Worm (Caenorhabditis elegans) whole organism, mixed stage, embryonic: ENCODE measurements around the gene C28C12.1.

Experiments used
- M03D4.4 ChIP-seq: sonication (generic microtip); optimal IDR thresholded peaks from 2 replicates; lab custom pipeline; 2017; ENCODE audit warnings: mild to moderate bottlenecking, missing genetic modification characterization, missing compliant biosample characterization
- bed-3 ChIP-seq: fragments of 200-800 bp; sonication (Bioruptor generic); optimal IDR thresholded peaks from 3 replicates; lab custom pipeline; 2018; ENCODE audit warnings: mild to moderate bottlenecking, missing genetic modification characterization, moderate library complexity, missing compliant biosample characterization
- blmp-1 ChIP-seq: fragments of 150-350 bp; optimal IDR thresholded peaks from 2 replicates; lab custom pipeline; 2014; ENCODE audit warnings: missing biosample characterization, missing genetic modification characterization
- ceh-43 ChIP-seq: fragments of 200-800 bp; sonication (Bioruptor generic); optimal IDR thresholded peaks from 2 replicates; lab custom pipeline; 2018; ENCODE audit warnings: mild to moderate bottlenecking, missing genetic modification characterization, moderate library complexity, missing compliant biosample characterization
- ceh-83 ChIP-seq: fragments of 200-800 bp; sonication (Bioruptor generic); optimal IDR thresholded peaks from 2 replicates; lab custom pipeline; 2018; ENCODE audit warnings: mild to moderate bottlenecking, missing genetic modification characterization, missing compliant biosample characterization
- ces-1 ChIP-seq: fragments of 150-350 bp; optimal IDR thresholded peaks from 2 replicates; lab custom pipeline; 2014; ENCODE audit warnings: missing biosample characterization, missing genetic modification reagents, missing genetic modification characterization
- cnd-1 ChIP-seq: fragments of 200-800 bp; sonication (Bioruptor generic); optimal IDR thresholded peaks from 2 replicates; lab custom pipeline; 2018; ENCODE audit warnings: mild to moderate bottlenecking, missing genetic modification characterization, missing compliant biosample characterization
- drap-1 ChIP-seq: fragments of 200-800 bp; sonication (Bioruptor generic); optimal IDR thresholded peaks from 3 replicates; lab custom pipeline; 2018; ENCODE audit warnings: mild to moderate bottlenecking, missing genetic modification characterization, missing compliant biosample characterization
- elt-1 ChIP-seq: sonication (generic microtip); optimal IDR thresholded peaks from 2 replicates; lab custom pipeline; 2017; ENCODE audit warnings: missing genetic modification characterization, mild to moderate bottlenecking, missing compliant biosample characterization, antibody characterized with exemption, moderate library complexity, borderline replicate concordance; ENCODE audit not compliant: insufficient read depth
- elt-3 ChIP-seq: fragments of 150-350 bp; optimal IDR thresholded peaks from 2 replicates; lab custom pipeline; 2014; ENCODE audit warnings: missing biosample characterization, missing genetic modification characterization
- flh-1 ChIP-seq: fragments of 200-800 bp; sonication (Bioruptor generic); optimal IDR thresholded peaks from 2 replicates; lab custom pipeline; 2018; ENCODE audit warnings: mild to moderate bottlenecking, missing genetic modification characterization, moderate library complexity, missing compliant biosample characterization
- ham-2 ChIP-seq: fragments of 200-800 bp; sonication (Bioruptor generic); optimal IDR thresholded peaks from 2 replicates; lab custom pipeline; 2018; ENCODE audit warnings: mild to moderate bottlenecking, missing genetic modification characterization, missing compliant biosample characterization
- hlh-1 ChIP-seq: fragments of 150-350 bp; optimal IDR thresholded peaks from 2 replicates; lab custom pipeline; 2014; ENCODE audit warnings: missing biosample characterization, missing genetic modification reagents, missing genetic modification characterization
- lin-13 ChIP-seq: fragments of 150-350 bp; optimal IDR thresholded peaks from 2 replicates; lab custom pipeline; 2014; ENCODE audit warnings: missing biosample characterization, missing genetic modification characterization
- lin-32 ChIP-seq: fragments of 200-800 bp; sonication (Bioruptor generic); optimal IDR thresholded peaks from 2 replicates; lab custom pipeline; 2018; ENCODE audit warnings: mild to moderate bottlenecking, missing genetic modification characterization, missing compliant biosample characterization
- mab-5 ChIP-seq: fragments of 150-350 bp; optimal IDR thresholded peaks from 2 replicates; lab custom pipeline; 2014; ENCODE audit warnings: missing biosample characterization, missing genetic modification characterization
- mep-1 ChIP-seq: fragments of 150-350 bp; optimal IDR thresholded peaks from 2 replicates; lab custom pipeline; 2017; ENCODE audit warnings: missing biosample characterization, missing genetic modification reagents, missing genetic modification characterization, inconsistent platforms
- mls-2 ChIP-seq: sonication (generic microtip); optimal IDR thresholded peaks from 2 replicates; lab custom pipeline; 2016; ENCODE audit warnings: mild to moderate bottlenecking, missing genetic modification characterization, moderate library complexity, missing compliant biosample characterization
- nhr-12 ChIP-seq: fragments of 150-350 bp; optimal IDR thresholded peaks from 2 replicates; lab custom pipeline; 2014; ENCODE audit warnings: missing biosample characterization, missing genetic modification characterization
- nhr-2 ChIP-seq: fragments of 150-350 bp; optimal IDR thresholded peaks from 2 replicates; lab custom pipeline; 2014; ENCODE audit warnings: missing biosample characterization, missing genetic modification characterization
- nhr-28 ChIP-seq: fragments of 150-350 bp; optimal IDR thresholded peaks from 2 replicates; lab custom pipeline; 2014; ENCODE audit warnings: missing biosample characterization, missing genetic modification characterization
- nhr-76 ChIP-seq: sonication (generic microtip); optimal IDR thresholded peaks from 2 replicates; lab custom pipeline; 2017; ENCODE audit warnings: missing biosample characterization, missing genetic modification characterization
- pha-4 ChIP-seq: fragments of 150-350 bp; optimal IDR thresholded peaks from 2 replicates; lab custom pipeline; 2018; ENCODE audit warnings: missing biosample characterization, missing genetic modification reagents, missing genetic modification characterization
- sem-2 ChIP-seq: fragments of 200-800 bp; sonication (Bioruptor generic); optimal IDR thresholded peaks from 2 replicates; lab custom pipeline; 2018; ENCODE audit warnings: mild to moderate bottlenecking, missing genetic modification characterization, missing compliant biosample characterization
- snpc-4 ChIP-seq: fragments of 150-350 bp; optimal IDR thresholded peaks from 2 replicates; lab custom pipeline; 2014; ENCODE audit warnings: missing biosample characterization, missing genetic modification characterization
- sptf-1 ChIP-seq: sonication (generic microtip); optimal IDR thresholded peaks from 2 replicates; lab custom pipeline; 2017; ENCODE audit warnings: mild to moderate bottlenecking, missing genetic modification characterization, moderate library complexity, missing compliant biosample characterization
- unc-120 ChIP-seq: sonication (generic microtip); optimal IDR thresholded peaks from 2 replicates; lab custom pipeline; 2017; ENCODE audit warnings: missing genetic modification characterization, missing compliant biosample characterization; ENCODE audit not compliant: poor library complexity, severe bottlenecking
- unc-62 ChIP-seq: fragments of 150-350 bp; optimal IDR thresholded peaks from 2 replicates; lab custom pipeline; 2014; ENCODE audit warnings: missing biosample characterization, missing genetic modification reagents, missing genetic modification characterization
- zip-8 ChIP-seq: fragments of 150-350 bp; optimal IDR thresholded peaks from 2 replicates; lab custom pipeline; 2014; ENCODE audit warnings: missing biosample characterization, missing genetic modification characterization
- ztf-11 ChIP-seq: fragments of 150-350 bp; optimal IDR thresholded peaks from 2 replicates; lab custom pipeline; 2014; ENCODE audit warnings: missing biosample characterization, missing genetic modification characterization

Gene C28C12.1

ce11 chrIV:8512679-8513078 is 11.2 kb downstream of the C28C12.1 start, which contains the start of gene C09G4.4:
Gene C09G4.4, plus strand, starts transcription at chrIV:8512979.
- no peak for TF ChIP-seq mls-2
- TF ChIP-seq zip-8 (tag; lab: Kevin White, UChicago): no peak
- TF ChIP-seq snpc-4: no peak
- TF ChIP-seq mab-5 (tag; lab: Kevin White, UChicago): no peak

- TF ChIP-seq ceh-83 (GFP tag; lab: Kevin White, UChicago) (no peak), bed-3 (GFP tag; lab: Kevin White, UChicago) (no peak), ceh-43 (GFP tag; lab: Kevin White, UChicago) (no peak), flh-1 (GFP tag; lab: Kevin White, UChicago) (no peak), nhr-2 (tag; lab: Kevin White, UChicago) (no peak), mep-1 (tag; lab: Kevin White, UChicago) (no peak), ces-1 (GFP tag; lab: Kevin White, UChicago) (no peak), blmp-1 (tag; lab: Kevin White, UChicago) (no peak), ham-2 (GFP tag; lab: Kevin White, UChicago) (no peak), mab-5 (tag; lab: Kevin White, UChicago) (no peak), lin-32 (GFP tag; lab: Kevin White, UChicago) (no peak), unc-62 (no peak), cnd-1 (no peak), nhr-28 (tag; lab: Kevin White, UChicago) (no peak), ztf-11 (tag; lab: Kevin White, UChicago) (no peak), hlh-1 (tag; lab: Kevin White, UChicago) (no peak), drap-1 (GFP tag; lab: Kevin White, UChicago) (no peak), snpc-4 (no peak)
Observed at ce11 chrIV:8513619-8514018, 12.1 kb downstream of the C28C12.1 start, which contains the start of gene cks-1. Gene cks-1, plus strand, starts transcription at chrIV:8513919.

- no peak for TF ChIP-seq ztf-11 (tag; lab: Kevin White, UChicago)
- no peak for TF ChIP-seq nhr-28 (tag; lab: Kevin White, UChicago)
- no peak for TF ChIP-seq ceh-83 (GFP tag; lab: Kevin White, UChicago)
- no peak for TF ChIP-seq drap-1 (GFP tag; lab: Kevin White, UChicago)
- no peak for TF ChIP-seq hlh-1 (tag; lab: Kevin White, UChicago)
- no peak for TF ChIP-seq pha-4
- no peak for TF ChIP-seq lin-32 (GFP tag; lab: Kevin White, UChicago)
- no peak for TF ChIP-seq cnd-1
- TF ChIP-seq bed-3 (GFP tag; lab: Kevin White, UChicago): no peak
- no peak for TF ChIP-seq lin-13 (tag; lab: Kevin White, UChicago)
- no peak for TF ChIP-seq nhr-76 (tag; lab: Kevin White, UChicago)
- no peak for TF ChIP-seq elt-1 (tag; lab: Kevin White, UChicago)
- TF ChIP-seq mls-2: no peak
- TF ChIP-seq nhr-12 (tag; lab: Kevin White, UChicago): no peak
- TF ChIP-seq, all 35 proteins: peak for 0
Observed at ce11 chrIV:8514546-8514945, 13.1 kb downstream of the C28C12.1 start.

DNA sequence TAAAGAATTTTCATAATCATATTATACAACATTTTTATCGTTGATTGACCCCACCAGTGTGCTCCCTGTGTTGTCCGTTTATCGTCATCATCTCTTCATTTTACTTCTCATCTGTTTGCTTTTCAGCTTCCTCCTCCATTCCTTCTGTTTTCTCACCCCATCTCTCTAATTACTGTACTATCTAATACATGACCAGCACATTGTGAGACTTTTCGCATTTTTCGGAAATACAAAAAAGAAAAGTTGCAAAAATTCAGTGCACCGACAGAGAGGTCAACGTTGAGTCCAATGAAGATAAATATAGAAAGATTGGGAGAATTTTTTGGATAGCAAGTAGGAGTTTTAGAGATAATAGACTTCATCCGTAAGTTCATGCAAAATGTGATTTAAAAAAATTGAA is 18.5 kb downstream of the C28C12.1 start:
- no peak for TF ChIP-seq sem-2 (GFP tag; lab: Kevin White, UChicago)
- TF ChIP-seq drap-1 (GFP tag; lab: Kevin White, UChicago): no peak
- TF ChIP-seq unc-120: no peak
- no peak for TF ChIP-seq nhr-76 (tag; lab: Kevin White, UChicago)
- no peak for TF ChIP-seq hlh-1 (tag; lab: Kevin White, UChicago)
- no peak for TF ChIP-seq ham-2 (GFP tag; lab: Kevin White, UChicago)
- no peak for TF ChIP-seq sptf-1 (tag; lab: Kevin White, UChicago)
- TF ChIP-seq elt-3: no peak
- no peak for TF ChIP-seq mep-1 (tag; lab: Kevin White, UChicago)
- TF ChIP-seq elt-1 (tag; lab: Kevin White, UChicago): no peak
- TF ChIP-seq ztf-11 (tag; lab: Kevin White, UChicago): no peak
- TF ChIP-seq snpc-4: no peak

- no peak for TF ChIP-seq M03D4.4
- TF ChIP-seq unc-120: no peak
- TF ChIP-seq, all 35 proteins: peak for 0
Observed at ce11 chrIV:8520594-8520993, 19.1 kb downstream of the C28C12.1 start, which contains the start of gene pkg-2. Gene pkg-2, plus strand, starts transcription at chrIV:8520894.
